Worm (Caenorhabditis elegans) whole organism, L4 larva: Measurements from ENCODE around the gene perm-2.

Experiments
- daf-8 ChIP-seq: fragments of 200-800 bp; sonication (Bioruptor generic); IDR thresholded peaks from 2 replicates; pipeline ENCODE4 v1.3.6; 2022; ENCODE audit warnings: missing genetic modification characterization, missing compliant biosample characterization
- unc-62 ChIP-seq, 3 experiments: fragments of 150-350 bp in 1 of 3; sonication (generic microtip); optimal IDR thresholded peaks in 2 of 3; peaks in 1 of 3; 1 replicate in 1 of 3; 2 replicates in 2 of 3; lab custom pipeline; 2014 to 2017; ENCODE audit warnings: missing biosample characterization in 3 of 3, missing genetic modification characterization in 3 of 3, missing genetic modification reagents in 3 of 3, missing genotype in 1 of 3

- TF ChIP-seq daf-8 (GFP tag; lab: Robert Waterston, UW): no peak
- TF ChIP-seq unc-62 (GFP tag; optimal IDR thresholded peaks at IDR 0.05 in 1 of 2; lab: Kevin White, UChicago): no peak
- no peak for TF ChIP-seq unc-62 (tag; optimal IDR thresholded peaks at IDR 0.05; lab: Kevin White, UChicago)
Observed at ce11 chrIV:1110999-1111398, 15.6 kb upstream of the perm-2 start.
